Worm (Caenorhabditis elegans) whole organism, L4 larva: ENCODE data around the gene clc-19.
A peak's percentile ranks its signal among the peaks of the same experiment; 100 is the strongest.

Source experiments
- F37D6.2 ChIP-seq: sonication (generic microtip); optimal IDR thresholded peaks from 2 replicates; lab custom pipeline; 2016; ENCODE audit warnings: mild to moderate bottlenecking, missing genetic modification characterization, missing compliant biosample characterization
- F44E2.7 ChIP-seq: fragments of 200-800 bp; sonication (Bioruptor generic); IDR thresholded peaks from 2 replicates; pipeline ENCODE4 v2.1.2; 2022; ENCODE audit warnings: missing genetic modification characterization, missing compliant biosample characterization
- R02D3.7 ChIP-seq: fragments of 150-350 bp; sonication (generic microtip); optimal IDR thresholded peaks from 3 replicates; lab custom pipeline; 2014; ENCODE audit warnings: missing biosample characterization, missing genetic modification characterization
- Y75B8A.6 ChIP-seq: fragments of 200-800 bp; sonication (Bioruptor generic); IDR thresholded peaks from 2 replicates; pipeline ENCODE4 v1.3.6; 2022; ENCODE audit warnings: missing genetic modification reagents, missing genetic modification characterization, missing compliant biosample characterization
- aha-1 ChIP-seq: fragments of 150-350 bp; peaks from one replicate; lab custom pipeline; 2014; ENCODE audit warnings: missing biosample characterization, missing genetic modification characterization
- ceh-62 ChIP-seq: sonication (generic microtip); optimal IDR thresholded peaks from 2 replicates; lab custom pipeline; 2017; ENCODE audit warnings: missing biosample characterization, missing genetic modification characterization
- cey-2 ChIP-seq: sonication (generic microtip); optimal IDR thresholded peaks from 3 replicates; lab custom pipeline; 2017; ENCODE audit warnings: missing genetic modification characterization, mild to moderate bottlenecking, missing compliant biosample characterization, antibody characterized with exemption, borderline replicate concordance; ENCODE audit not compliant: insufficient read depth
- daf-16 ChIP-seq, 3 experiments: sonication (generic microtip); optimal IDR thresholded peaks; 2 replicates each; lab custom pipeline; 2016 to 2017; ENCODE audit warnings: missing genetic modification characterization in 3 of 3, missing genetic modification reagents in 3 of 3, mild to moderate bottlenecking in 2 of 3, missing compliant biosample characterization in 2 of 3, missing biosample characterization in 1 of 3, moderate library complexity in 1 of 3
- daf-19 ChIP-seq: fragments of 200-800 bp; sonication (Bioruptor generic); conservative IDR thresholded peaks from 2 replicates; pipeline ENCODE4 v1.3.6; 2022; ENCODE audit warnings: missing genetic modification characterization, missing compliant biosample characterization
- dmd-6 ChIP-seq: fragments of 200-800 bp; sonication (Bioruptor generic); IDR thresholded peaks from 2 replicates; pipeline ENCODE4 v1.3.6; 2022; ENCODE audit warnings: missing genetic modification reagents, missing genetic modification characterization, missing compliant biosample characterization
- dmd-9 ChIP-seq: fragments of 200-800 bp; sonication (Bioruptor generic); IDR thresholded peaks from 2 replicates; pipeline ENCODE4 v1.3.6; 2022; ENCODE audit warnings: missing genetic modification reagents, missing genetic modification characterization, missing compliant biosample characterization
- dve-1 ChIP-seq: sonication (generic microtip); optimal IDR thresholded peaks from 2 replicates; lab custom pipeline; 2017; ENCODE audit warnings: antibody characterized with exemption, mild to moderate bottlenecking, missing genetic modification characterization, missing compliant biosample characterization; ENCODE audit not compliant: insufficient read depth
- egl-27 ChIP-seq: sonication (generic microtip); optimal IDR thresholded peaks from 3 replicates; lab custom pipeline; 2017; ENCODE audit warnings: missing biosample characterization, missing genetic modification reagents, missing genetic modification characterization
- hif-1 ChIP-seq, 2 experiments: sonication (generic microtip); optimal IDR thresholded peaks; 2 replicates each; lab custom pipeline; 2016 to 2017; ENCODE audit warnings: missing compliant biosample characterization in 2 of 2, missing genetic modification characterization in 2 of 2, missing genetic modification reagents in 2 of 2, missing genotype in 2 of 2, mild to moderate bottlenecking in 1 of 2
- hlh-11 ChIP-seq: fragments of 200-800 bp; sonication (Bioruptor generic); optimal IDR thresholded peaks from 2 replicates; lab custom pipeline; 2018; ENCODE audit warnings: mild to moderate bottlenecking, missing genetic modification characterization, missing compliant biosample characterization
- jun-1 ChIP-seq: fragments of 150-350 bp; optimal IDR thresholded peaks from 2 replicates; lab custom pipeline; 2014; ENCODE audit warnings: missing biosample characterization, missing genetic modification reagents, missing genetic modification characterization
- lin-1 ChIP-seq: fragments of 200-800 bp; sonication (Bioruptor generic); IDR thresholded peaks from 2 replicates; pipeline ENCODE4 v1.3.6; 2022; ENCODE audit warnings: missing genetic modification reagents, missing genetic modification characterization, missing compliant biosample characterization
- lin-15B ChIP-seq: fragments of 150-350 bp; sonication (generic microtip); optimal IDR thresholded peaks from 3 replicates; lab custom pipeline; 2014; ENCODE audit warnings: missing biosample characterization, missing genetic modification characterization
- lin-38 ChIP-seq: fragments of 200-800 bp; sonication (Bioruptor generic); IDR thresholded peaks from 2 replicates; pipeline ENCODE4 v1.3.6; 2022; ENCODE audit warnings: missing genetic modification reagents, missing genetic modification characterization, missing compliant biosample characterization
- mdt-29 ChIP-seq: fragments of 200-800 bp; sonication (Bioruptor generic); IDR thresholded peaks from 2 replicates; pipeline ENCODE4 v1.3.6; 2022; ENCODE audit warnings: missing genetic modification reagents, missing genetic modification characterization, missing compliant biosample characterization
- mep-1 ChIP-seq: fragments of 150-350 bp; sonication (generic microtip); optimal IDR thresholded peaks from 3 replicates; lab custom pipeline; 2014; ENCODE audit warnings: missing biosample characterization, missing genetic modification characterization
- mes-2 ChIP-seq: sonication (generic microtip); optimal IDR thresholded peaks from 2 replicates; lab custom pipeline; 2016; ENCODE audit warnings: missing genotype, mild to moderate bottlenecking, missing genetic modification characterization, missing compliant biosample characterization; ENCODE audit not compliant: poor library complexity, severe bottlenecking
- mxl-2 ChIP-seq: fragments of 200-800 bp; sonication (Bioruptor generic); conservative IDR thresholded peaks from 2 replicates; pipeline ENCODE4 v1.3.6; 2022; ENCODE audit warnings: missing genetic modification reagents, missing genetic modification characterization, missing compliant biosample characterization
- nhr-10 ChIP-seq: fragments of 150-350 bp; optimal IDR thresholded peaks from 2 replicates; lab custom pipeline; 2014; ENCODE audit warnings: missing biosample characterization, missing genetic modification characterization
- nhr-28 ChIP-seq: fragments of 150-350 bp; optimal IDR thresholded peaks from 2 replicates; lab custom pipeline; 2014; ENCODE audit warnings: missing biosample characterization, missing genetic modification characterization
- nhr-76 ChIP-seq: fragments of 150-350 bp; optimal IDR thresholded peaks from 2 replicates; lab custom pipeline; 2014; ENCODE audit warnings: missing biosample characterization, missing genetic modification characterization
- pha-4 ChIP-seq, 2 experiments: fragments of 150-350 bp in 1 of 2; fragments of 200-800 bp in 1 of 2; sonication (Bioruptor generic) in 1 of 2; IDR thresholded peaks in 1 of 2; optimal IDR thresholded peaks in 1 of 2; 2 replicates each; pipeline versions ENCODE4 v1.3.6 to Lab custom; 2014 to 2022; ENCODE audit warnings: missing genetic modification characterization in 2 of 2, missing genetic modification reagents in 2 of 2, missing biosample characterization in 1 of 2, missing compliant biosample characterization in 1 of 2
- php-3 ChIP-seq: fragments of 200-800 bp; sonication (Bioruptor generic); IDR thresholded peaks from 2 replicates; pipeline ENCODE4 v1.3.6; 2022; ENCODE audit warnings: missing genetic modification reagents, missing genetic modification characterization, missing compliant biosample characterization
- pqm-1 ChIP-seq: sonication (generic microtip); optimal IDR thresholded peaks from 2 replicates; lab custom pipeline; 2017; ENCODE audit warnings: missing biosample characterization, missing genetic modification characterization
- sdz-12 ChIP-seq: fragments of 200-800 bp; sonication (Bioruptor generic); optimal IDR thresholded peaks from 2 replicates; lab custom pipeline; 2018; ENCODE audit warnings: mild to moderate bottlenecking, missing genetic modification characterization, missing compliant biosample characterization
- snpc-4 ChIP-seq: fragments of 150-350 bp; optimal IDR thresholded peaks from 2 replicates; lab custom pipeline; 2014; ENCODE audit warnings: missing biosample characterization, missing genetic modification characterization
- spr-1 ChIP-seq: sonication (generic microtip); optimal IDR thresholded peaks from 2 replicates; lab custom pipeline; 2016; ENCODE audit warnings: mild to moderate bottlenecking, missing genetic modification characterization, missing compliant biosample characterization
- spr-3 ChIP-seq: fragments of 200-800 bp; sonication (Bioruptor generic); optimal IDR thresholded peaks from 2 replicates; lab custom pipeline; 2018; ENCODE audit warnings: mild to moderate bottlenecking, missing genetic modification characterization, missing compliant biosample characterization
- zip-11 ChIP-seq: fragments of 200-800 bp; sonication (Bioruptor generic); IDR thresholded peaks from 2 replicates; pipeline ENCODE4 v1.3.6; 2022; ENCODE audit warnings: missing genetic modification characterization, missing compliant biosample characterization

The clc-19 gene

DNA sequence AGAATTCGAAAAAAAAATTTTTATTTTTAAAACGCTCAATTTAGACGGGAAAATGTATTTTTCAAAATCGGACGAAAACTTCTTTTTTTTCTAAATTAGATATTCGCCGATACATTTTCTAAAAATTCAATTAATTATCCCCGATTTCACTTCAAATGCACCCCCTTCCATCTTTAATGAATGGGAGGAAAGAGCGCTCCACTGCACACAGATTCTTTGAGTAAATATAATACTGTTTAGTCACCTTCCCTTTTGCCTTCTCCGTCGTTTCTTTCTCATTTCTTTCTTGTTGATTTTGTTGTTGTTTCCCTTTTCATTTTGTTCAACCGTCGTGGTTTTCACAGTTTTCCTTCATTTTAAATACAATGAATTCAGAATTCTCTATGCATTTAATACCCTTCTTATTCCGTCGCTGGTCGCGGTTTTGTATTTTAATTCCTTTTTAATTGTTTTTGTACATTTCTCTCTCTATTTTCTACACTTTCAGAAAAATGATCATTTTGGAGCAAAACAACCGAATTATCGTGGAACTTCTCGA lies 11.5 kb downstream of the clc-19 start, which contains the start of gene arx-4:
arx-4 (plus strand) TSS at position 488 of the 538 bp plus-strand sequence.
- TF ChIP-seq zip-11 (no peak), dve-1 (tag; lab: Kevin White, UChicago) (peak; percentile 7), aha-1 (tag; lab: Kevin White, UChicago) (peak; percentile 89), mes-2 (peak; percentile 40), cey-2 (tag; lab: Kevin White, UChicago) (no peak), pha-4 (GFP tag; IDR thresholded peaks at IDR 0.05; lab: Robert Waterston, UW) (no peak), pha-4 (tag; optimal IDR thresholded peaks at IDR 0.05; lab: Kevin White, UChicago) (peak; percentile 34), lin-38 (GFP tag; lab: Robert Waterston, UW) (peak; percentile 50), daf-16 (GFP tag; optimal IDR thresholded peaks at IDR 0.05; lab: Kevin White, UChicago) (no peak), daf-16 (tag; optimal IDR thresholded peaks at IDR 0.05; lab: Kevin White, UChicago) (peak; percentile 36), snpc-4 (tag; lab: Kevin White, UChicago) (no peak)

DNA sequence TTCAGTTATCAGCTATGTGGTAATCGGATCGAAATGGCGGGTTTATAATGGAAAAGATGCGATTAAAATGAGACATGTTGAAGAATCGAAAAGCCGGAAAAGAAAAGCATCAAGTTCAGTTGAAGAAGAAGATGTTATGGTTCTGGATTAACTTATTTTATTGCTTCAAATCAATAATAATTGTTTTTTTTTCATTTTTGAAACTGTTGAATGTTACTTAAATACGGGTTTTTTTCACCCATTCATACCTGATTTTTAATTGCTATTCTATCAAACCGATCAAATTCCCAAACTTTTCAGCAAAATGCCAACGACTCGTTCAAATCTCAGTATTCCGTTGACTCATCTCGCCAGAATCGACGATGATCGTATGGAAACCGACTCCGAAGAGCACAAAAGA lies 13.5 kb downstream of the clc-19 start, which contains the start of gene exos-4.2:
exos-4.2 (plus strand) TSS at position 301 of the 400 bp plus-strand sequence.
- TF ChIP-seq mdt-29 (no peak), R02D3.7 (tag; lab: Kevin White, UChicago) (no peak), nhr-76 (no peak), php-3 (no peak), Y75B8A.6 (GFP tag; lab: Robert Waterston, UW) (no peak), lin-15B (no peak), F37D6.2 (no peak), cey-2 (tag; lab: Kevin White, UChicago) (no peak), nhr-28 (tag; lab: Kevin White, UChicago) (no peak), sdz-12 (GFP tag; lab: Kevin White, UChicago) (no peak), dmd-6 (no peak), dve-1 (tag; lab: Kevin White, UChicago) (no peak), daf-16 (GFP tag; optimal IDR thresholded peaks at IDR 0.05; lab: Kevin White, UChicago) (no peak), daf-16 (tag; optimal IDR thresholded peaks at IDR 0.05; lab: Kevin White, UChicago) (no peak), daf-19 (GFP tag; lab: Robert Waterston, UW) (no peak), hlh-11 (tag; lab: Kevin White, UChicago) (no peak), mep-1 (no peak), egl-27 (no peak), jun-1 (no peak), nhr-10 (tag; lab: Kevin White, UChicago) (no peak)

DNA sequence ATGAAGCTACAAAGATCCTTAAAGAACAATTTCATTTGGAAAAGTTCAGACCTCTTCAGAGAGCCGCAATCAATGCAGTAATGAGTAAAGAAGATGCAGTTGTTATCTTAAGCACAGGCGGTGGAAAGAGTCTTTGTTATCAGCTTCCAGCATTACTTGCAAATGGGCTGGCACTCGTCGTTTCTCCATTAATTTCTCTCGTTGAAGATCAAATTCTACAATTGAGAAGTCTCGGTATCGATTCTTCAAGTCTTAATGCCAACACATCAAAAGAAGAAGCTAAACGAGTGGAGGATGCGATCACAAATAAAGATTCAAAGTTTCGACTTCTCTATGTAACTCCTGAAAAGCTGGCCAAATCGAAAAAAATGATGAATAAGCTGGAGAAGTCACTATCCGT lies 16.5 kb downstream of the clc-19 start:
- TF ChIP-seq ceh-62 (tag; lab: Kevin White, UChicago) (no peak), aha-1 (tag; lab: Kevin White, UChicago) (peak; percentile 90)

DNA sequence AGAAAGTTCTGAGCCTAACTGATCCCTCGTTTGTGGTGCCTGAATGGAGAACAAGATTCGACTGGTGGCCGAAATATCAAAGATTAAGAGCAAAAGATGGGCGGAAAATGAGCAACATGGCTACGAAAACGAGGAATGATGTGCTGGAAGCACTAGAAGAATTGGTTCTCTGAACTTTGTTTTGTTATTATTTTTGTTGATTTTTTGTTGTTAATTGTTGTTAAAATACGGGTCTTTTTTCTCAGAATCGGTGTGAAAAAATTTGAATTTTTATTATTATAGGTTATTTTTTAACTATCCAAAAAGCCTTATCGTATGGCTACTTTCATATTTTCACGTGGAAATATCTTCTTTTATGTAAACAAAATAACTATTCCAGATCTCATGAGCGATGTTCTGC lies 17.1 kb downstream of the clc-19 start, which contains the start of gene K02F3.12:
K02F3.12 (plus strand) TSS at position 301 of the 400 bp plus-strand sequence.
- TF ChIP-seq spr-3 (GFP tag; lab: Kevin White, UChicago) (no peak), spr-1 (tag; lab: Kevin White, UChicago) (no peak), mep-1 (no peak), zip-11 (no peak), F44E2.7 (GFP tag; lab: Robert Waterston, UW) (no peak), lin-1 (GFP tag; lab: Robert Waterston, UW) (no peak), dmd-9 (GFP tag; lab: Robert Waterston, UW) (no peak), hif-1 (tag; optimal IDR thresholded peaks at IDR 0.05; lab: Kevin White, UChicago) (no peak), pqm-1 (tag; lab: Kevin White, UChicago) (no peak), mxl-2 (GFP tag; lab: Robert Waterston, UW) (no peak)
